Fruit fly (Drosophila melanogaster) S2 (cell line): Measurements from ENCODE around the gene Wdr59.

ENCODE experiments used
- CG8478 ChIP-seq: fragments of >200 bp; optimal IDR thresholded peaks from 2 replicates; lab custom pipeline; 2018
- CTCF ChIP-seq, 2 experiments: fragments of >200 bp; optimal IDR thresholded peaks; 2 replicates each; lab custom pipeline; 2018

DNA sequence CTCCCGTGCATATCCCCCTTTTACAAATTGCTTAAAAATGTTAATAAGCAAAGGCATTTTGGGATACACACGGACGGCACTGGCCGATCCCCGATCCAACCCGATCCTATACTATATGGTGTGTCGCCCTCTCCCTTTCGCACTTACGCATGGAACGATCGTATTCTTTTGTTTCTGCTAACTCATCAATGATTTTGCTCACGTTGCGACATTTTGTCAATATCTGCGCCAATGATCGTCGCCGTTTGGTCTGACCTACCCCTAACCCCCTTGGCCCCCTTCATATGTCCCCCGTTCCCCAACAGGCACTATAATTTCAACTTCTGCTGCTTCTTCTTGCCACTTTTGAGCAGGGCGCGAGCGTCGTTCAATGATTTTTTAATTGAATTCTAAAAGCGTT lies 41.5 kb upstream of the Wdr59 start:
- TF ChIP-seq CTCF (optimal IDR thresholded peaks at IDR 0.05; lab: Kevin White, UChicago) (no peak), CG8478 (no peak)
